Fruit fly (Drosophila melanogaster): ENCODE data around the gene CG3841.

DNA sequence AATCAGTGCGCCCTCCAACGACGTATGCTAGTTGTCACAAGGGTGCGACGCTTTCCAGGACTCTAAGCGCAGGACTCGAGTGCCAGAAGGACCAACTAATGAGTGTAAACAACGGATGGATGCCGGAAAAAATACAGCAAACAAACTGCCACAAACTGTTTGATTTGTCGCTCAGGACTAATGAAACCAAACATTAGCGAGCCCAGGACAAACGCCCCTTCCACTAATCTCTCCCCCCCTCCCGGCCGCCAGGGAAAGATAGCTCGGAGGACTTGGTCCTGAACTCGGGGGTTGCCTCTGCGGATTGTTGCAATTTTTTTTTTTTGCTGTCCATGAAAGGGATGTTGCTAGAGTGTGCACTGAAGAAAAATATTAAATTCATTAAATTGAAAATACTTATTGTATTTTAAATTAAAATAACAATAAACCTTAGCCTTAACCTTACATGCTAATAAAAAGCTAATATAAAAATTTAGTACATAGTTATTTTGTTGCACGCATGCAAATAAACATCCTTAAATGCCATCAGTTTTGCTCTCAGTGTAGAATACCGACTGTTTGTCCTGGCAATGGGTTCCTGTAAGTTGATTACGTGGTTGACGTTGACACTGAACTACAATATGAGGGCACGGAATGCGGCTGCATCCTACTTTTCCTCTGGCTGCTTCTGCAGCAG, 5.5 kb downstream of the CG3841 start:
- TF ChIP-seq CG8159 (tag; optimal IDR thresholded peaks at IDR 0.05), result peak; percentile 37
- no peak for TF ChIP-seq CG9948 (tag; optimal IDR thresholded peaks at IDR 0.05)
- no peak for TF ChIP-seq CG8301 (tag; optimal IDR thresholded peaks at IDR 0.05)
- no peak for TF ChIP-seq Ets98B (GFP tag; IDR thresholded peaks at IDR 0.05)
- TF ChIP-seq fd96Ca (GFP tag; IDR thresholded peaks at IDR 0.05), result no peak
- TF ChIP-seq CG10348 (GFP tag; IDR thresholded peaks at IDR 0.05), result no peak
- TF ChIP-seq CG32121 (GFP tag; IDR thresholded peaks at IDR 0.05), result no peak
- TF ChIP-seq CG15710 (tag; optimal IDR thresholded peaks at IDR 0.05), result no peak
- TF ChIP-seq rn (GFP tag; IDR thresholded peaks at IDR 0.05), result no peak
- TF ChIP-seq CG12605 (GFP tag; IDR thresholded peaks at IDR 0.05), result no peak
- no peak for TF ChIP-seq Snoo (tag; optimal IDR thresholded peaks at IDR 0.05)

Data from whole organism, pupa.